Worm (Caenorhabditis elegans) whole organism, mixed stage, embryonic: ENCODE results near the gene sulp-3.

ENCODE experiments used
- M03D4.4 ChIP-seq: sonication (generic microtip); optimal IDR thresholded peaks from 2 replicates; lab custom pipeline; 2017; ENCODE audit warnings: mild to moderate bottlenecking, missing genetic modification characterization, missing compliant biosample characterization
- ceh-39 ChIP-seq: fragments of 150-350 bp; optimal IDR thresholded peaks from 2 replicates; lab custom pipeline; 2014; ENCODE audit warnings: missing biosample characterization, missing genetic modification characterization
- ceh-43 ChIP-seq: fragments of 200-800 bp; sonication (Bioruptor generic); optimal IDR thresholded peaks from 2 replicates; lab custom pipeline; 2018; ENCODE audit warnings: mild to moderate bottlenecking, missing genetic modification characterization, moderate library complexity, missing compliant biosample characterization
- ces-1 ChIP-seq: fragments of 150-350 bp; optimal IDR thresholded peaks from 2 replicates; lab custom pipeline; 2014; ENCODE audit warnings: missing biosample characterization, missing genetic modification reagents, missing genetic modification characterization
- cnd-1 ChIP-seq: fragments of 200-800 bp; sonication (Bioruptor generic); optimal IDR thresholded peaks from 2 replicates; lab custom pipeline; 2018; ENCODE audit warnings: mild to moderate bottlenecking, missing genetic modification characterization, missing compliant biosample characterization
- drap-1 ChIP-seq: fragments of 200-800 bp; sonication (Bioruptor generic); optimal IDR thresholded peaks from 3 replicates; lab custom pipeline; 2018; ENCODE audit warnings: mild to moderate bottlenecking, missing genetic modification characterization, missing compliant biosample characterization
- elt-1 ChIP-seq: sonication (generic microtip); optimal IDR thresholded peaks from 2 replicates; lab custom pipeline; 2017; ENCODE audit warnings: missing genetic modification characterization, mild to moderate bottlenecking, missing compliant biosample characterization, antibody characterized with exemption, moderate library complexity, borderline replicate concordance; ENCODE audit not compliant: insufficient read depth
- elt-3 ChIP-seq: fragments of 150-350 bp; optimal IDR thresholded peaks from 2 replicates; lab custom pipeline; 2014; ENCODE audit warnings: missing biosample characterization, missing genetic modification characterization
- flh-1 ChIP-seq: fragments of 200-800 bp; sonication (Bioruptor generic); optimal IDR thresholded peaks from 2 replicates; lab custom pipeline; 2018; ENCODE audit warnings: mild to moderate bottlenecking, missing genetic modification characterization, moderate library complexity, missing compliant biosample characterization
- ham-2 ChIP-seq: fragments of 200-800 bp; sonication (Bioruptor generic); optimal IDR thresholded peaks from 2 replicates; lab custom pipeline; 2018; ENCODE audit warnings: mild to moderate bottlenecking, missing genetic modification characterization, missing compliant biosample characterization
- hlh-1 ChIP-seq: fragments of 150-350 bp; optimal IDR thresholded peaks from 2 replicates; lab custom pipeline; 2014; ENCODE audit warnings: missing biosample characterization, missing genetic modification reagents, missing genetic modification characterization
- lin-13 ChIP-seq: fragments of 150-350 bp; optimal IDR thresholded peaks from 2 replicates; lab custom pipeline; 2014; ENCODE audit warnings: missing biosample characterization, missing genetic modification characterization
- lin-32 ChIP-seq: fragments of 200-800 bp; sonication (Bioruptor generic); optimal IDR thresholded peaks from 2 replicates; lab custom pipeline; 2018; ENCODE audit warnings: mild to moderate bottlenecking, missing genetic modification characterization, missing compliant biosample characterization
- lsy-2 ChIP-seq: fragments of 150-350 bp; optimal IDR thresholded peaks from 2 replicates; lab custom pipeline; 2014; ENCODE audit warnings: missing biosample characterization, missing genetic modification characterization
- mab-5 ChIP-seq: fragments of 150-350 bp; optimal IDR thresholded peaks from 2 replicates; lab custom pipeline; 2014; ENCODE audit warnings: missing biosample characterization, missing genetic modification characterization
- mep-1 ChIP-seq: fragments of 150-350 bp; optimal IDR thresholded peaks from 2 replicates; lab custom pipeline; 2017; ENCODE audit warnings: missing biosample characterization, missing genetic modification reagents, missing genetic modification characterization, inconsistent platforms
- mls-2 ChIP-seq: sonication (generic microtip); optimal IDR thresholded peaks from 2 replicates; lab custom pipeline; 2016; ENCODE audit warnings: mild to moderate bottlenecking, missing genetic modification characterization, moderate library complexity, missing compliant biosample characterization
- nhr-2 ChIP-seq: fragments of 150-350 bp; optimal IDR thresholded peaks from 2 replicates; lab custom pipeline; 2014; ENCODE audit warnings: missing biosample characterization, missing genetic modification characterization
- nhr-237 ChIP-seq: fragments of 150-350 bp; optimal IDR thresholded peaks from 2 replicates; lab custom pipeline; 2014; ENCODE audit warnings: missing biosample characterization, missing genetic modification characterization
- nhr-28 ChIP-seq: fragments of 150-350 bp; optimal IDR thresholded peaks from 2 replicates; lab custom pipeline; 2014; ENCODE audit warnings: missing biosample characterization, missing genetic modification characterization
- nhr-76 ChIP-seq: sonication (generic microtip); optimal IDR thresholded peaks from 2 replicates; lab custom pipeline; 2017; ENCODE audit warnings: missing biosample characterization, missing genetic modification characterization
- pha-4 ChIP-seq: fragments of 150-350 bp; optimal IDR thresholded peaks from 2 replicates; lab custom pipeline; 2018; ENCODE audit warnings: missing biosample characterization, missing genetic modification reagents, missing genetic modification characterization
- sem-2 ChIP-seq: fragments of 200-800 bp; sonication (Bioruptor generic); optimal IDR thresholded peaks from 2 replicates; lab custom pipeline; 2018; ENCODE audit warnings: mild to moderate bottlenecking, missing genetic modification characterization, missing compliant biosample characterization
- snpc-4 ChIP-seq: fragments of 150-350 bp; optimal IDR thresholded peaks from 2 replicates; lab custom pipeline; 2014; ENCODE audit warnings: missing biosample characterization, missing genetic modification characterization
- sptf-1 ChIP-seq: sonication (generic microtip); optimal IDR thresholded peaks from 2 replicates; lab custom pipeline; 2017; ENCODE audit warnings: mild to moderate bottlenecking, missing genetic modification characterization, moderate library complexity, missing compliant biosample characterization
- tbx-8 ChIP-seq: fragments of 200-800 bp; sonication (Bioruptor generic); optimal IDR thresholded peaks from 2 replicates; lab custom pipeline; 2018; ENCODE audit warnings: mild to moderate bottlenecking, missing genetic modification characterization, moderate library complexity, missing compliant biosample characterization
- unc-120 ChIP-seq: sonication (generic microtip); optimal IDR thresholded peaks from 2 replicates; lab custom pipeline; 2017; ENCODE audit warnings: missing genetic modification characterization, missing compliant biosample characterization; ENCODE audit not compliant: poor library complexity, severe bottlenecking
- unc-62 ChIP-seq: fragments of 150-350 bp; optimal IDR thresholded peaks from 2 replicates; lab custom pipeline; 2014; ENCODE audit warnings: missing biosample characterization, missing genetic modification reagents, missing genetic modification characterization
- zip-8 ChIP-seq: fragments of 150-350 bp; optimal IDR thresholded peaks from 2 replicates; lab custom pipeline; 2014; ENCODE audit warnings: missing biosample characterization, missing genetic modification characterization
- ztf-11 ChIP-seq: fragments of 150-350 bp; optimal IDR thresholded peaks from 2 replicates; lab custom pipeline; 2014; ENCODE audit warnings: missing biosample characterization, missing genetic modification characterization

Gene sulp-3

DNA sequence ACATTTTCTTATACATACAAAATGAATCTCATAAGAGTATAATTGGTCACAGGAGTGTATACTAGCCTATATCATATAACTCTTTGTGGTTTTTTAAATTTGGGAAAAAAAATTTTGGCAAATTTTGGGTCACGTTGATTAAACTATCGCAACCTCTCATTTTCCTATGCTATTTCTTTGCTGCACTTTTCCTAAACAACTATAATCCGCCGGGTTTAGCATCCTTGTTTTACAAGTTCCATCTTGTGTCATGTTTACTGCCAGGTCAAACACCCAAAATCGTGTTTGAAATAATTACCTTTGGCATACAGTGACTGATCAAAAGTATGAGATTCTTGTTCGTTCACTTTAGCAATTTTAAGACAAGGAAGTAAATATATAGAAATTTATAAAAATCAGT is at the start of gene sulp-3:
Gene sulp-3, minus strand, starts transcription at position 101 of the 400 bp plus-strand sequence.
- TF ChIP-seq zip-8 (no peak), elt-1 (no peak), ztf-11 (tag; lab: Kevin White, UChicago) (no peak), mab-5 (tag; lab: Kevin White, UChicago) (no peak), ceh-39 (tag; lab: Kevin White, UChicago) (no peak), nhr-28 (tag; lab: Kevin White, UChicago) (no peak), cnd-1 (no peak), lin-13 (no peak), elt-3 (no peak), unc-120 (no peak), sem-2 (GFP tag; lab: Kevin White, UChicago) (no peak), lin-32 (no peak), mep-1 (tag; lab: Kevin White, UChicago) (no peak), sptf-1 (tag; lab: Kevin White, UChicago) (no peak), drap-1 (no peak), tbx-8 (GFP tag; lab: Kevin White, UChicago) (no peak), mls-2 (no peak), nhr-237 (tag; lab: Kevin White, UChicago) (no peak)

ce11 chrX:8457314-8457713 is 49.1 kb upstream of the sulp-3 start, which contains the start of gene F16F9.3:
Gene F16F9.3 (plus strand): TSS chrX:8457614.
- TF ChIP-seq flh-1 (no peak), mab-5 (tag; lab: Kevin White, UChicago) (no peak), tbx-8 (GFP tag; lab: Kevin White, UChicago) (no peak), nhr-76 (tag; lab: Kevin White, UChicago) (no peak), lsy-2 (tag; lab: Kevin White, UChicago) (no peak), M03D4.4 (tag; lab: Kevin White, UChicago) (no peak), cnd-1 (no peak), hlh-1 (tag; lab: Kevin White, UChicago) (no peak), sptf-1 (tag; lab: Kevin White, UChicago) (no peak), snpc-4 (no peak), nhr-237 (tag; lab: Kevin White, UChicago) (no peak), unc-62 (GFP tag; lab: Kevin White, UChicago) (no peak), elt-3 (no peak), ham-2 (GFP tag; lab: Kevin White, UChicago) (no peak), ceh-39 (tag; lab: Kevin White, UChicago) (no peak), nhr-2 (tag; lab: Kevin White, UChicago) (no peak)

DNA sequence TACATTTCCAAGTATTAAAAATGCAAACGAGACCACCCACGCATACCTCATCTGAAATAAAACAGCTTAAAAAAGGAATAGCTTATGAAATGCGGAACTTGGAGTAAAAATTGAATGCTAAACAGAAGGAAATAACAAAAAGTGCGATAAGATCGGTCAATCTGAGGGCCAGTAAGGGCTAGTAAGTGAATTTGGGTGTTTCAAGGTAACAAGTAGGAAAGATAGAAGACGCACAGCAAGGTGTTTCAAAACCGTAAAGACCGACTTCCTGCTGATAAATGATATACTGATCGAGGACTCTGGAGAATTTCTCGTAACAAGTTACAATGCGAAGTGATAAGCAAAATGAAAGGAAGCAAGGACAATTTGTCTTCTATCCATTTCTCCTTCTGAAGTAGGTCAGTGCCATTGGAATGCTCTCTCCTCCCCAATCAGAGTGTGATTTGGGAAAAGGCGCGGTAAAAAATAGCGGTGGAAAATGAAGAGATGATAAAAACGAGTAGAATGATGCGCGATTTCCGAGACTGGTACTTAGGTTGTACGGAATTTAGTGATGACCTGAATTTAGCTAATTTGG is 47.5 kb upstream of the sulp-3 start, which contains the start of gene dpy-6:
Gene dpy-6, minus strand, starts transcription at position 51 of the 577 bp plus-strand sequence.
- TF ChIP-seq ceh-43 (GFP tag; lab: Kevin White, UChicago) (no peak), ztf-11 (tag; lab: Kevin White, UChicago) (no peak)

DNA sequence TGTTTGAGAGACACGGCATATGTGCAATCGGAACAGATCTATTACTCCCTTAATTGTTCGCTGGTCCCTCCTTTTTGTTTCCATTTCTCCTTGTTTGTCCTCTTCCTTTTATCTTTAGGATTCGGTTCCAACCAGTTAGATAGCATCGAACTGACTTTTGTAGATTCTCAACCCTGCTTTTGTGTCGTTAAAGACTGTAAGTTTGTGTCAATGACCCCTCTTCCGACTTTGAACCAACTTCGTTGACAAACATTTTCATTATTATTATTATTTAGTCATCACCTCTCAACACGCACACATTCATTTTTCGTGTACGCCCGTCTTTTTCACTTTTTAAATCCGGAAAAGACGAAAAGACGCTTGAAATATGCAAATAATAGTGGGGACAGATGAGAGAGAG is 37.9 kb upstream of the sulp-3 start, which contains the start of gene F16F9.1:
Gene F16F9.1, plus strand, starts transcription at position 301 of the 400 bp plus-strand sequence.
- TF ChIP-seq hlh-1 (tag; lab: Kevin White, UChicago) (no peak), nhr-237 (tag; lab: Kevin White, UChicago) (no peak), flh-1 (no peak), lsy-2 (tag; lab: Kevin White, UChicago) (no peak), lin-32 (no peak), cnd-1 (no peak), sem-2 (GFP tag; lab: Kevin White, UChicago) (no peak)

DNA sequence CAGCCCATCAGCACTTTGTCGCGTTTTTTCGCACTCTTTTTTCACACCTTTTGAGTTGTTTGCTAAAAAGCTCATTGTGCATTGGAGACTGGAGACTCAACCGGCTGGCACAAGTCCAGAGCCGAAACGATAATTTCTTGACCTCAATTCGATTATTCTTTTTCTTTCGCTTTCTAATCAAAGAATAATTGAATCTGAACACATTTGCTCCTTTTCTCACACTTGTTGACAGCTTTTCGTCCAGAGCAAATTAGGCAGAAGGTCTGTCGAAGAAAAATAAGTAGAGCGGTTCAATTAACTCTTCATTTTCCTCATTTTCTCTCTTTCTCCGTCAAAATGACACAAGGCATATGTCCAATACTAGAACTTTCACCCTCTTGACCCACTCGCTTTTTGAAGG is 36.8 kb upstream of the sulp-3 start:
- TF ChIP-seq unc-62 (GFP tag; lab: Kevin White, UChicago), result no peak
- TF ChIP-seq pha-4 (tag; lab: Kevin White, UChicago), result no peak
- peak; percentile 94 for TF ChIP-seq ces-1
- TF ChIP-seq lsy-2 (tag; lab: Kevin White, UChicago), result no peak
